Worm (Caenorhabditis elegans) whole organism, L4 larva: ENCODE measurements around the gene T11F9.22.

Experiments used
- T26A8.4 ChIP-seq: fragments of 200-800 bp; sonication (Bioruptor generic); IDR thresholded peaks from 2 replicates; pipeline ENCODE4 v1.3.6; 2022; ENCODE audit warnings: missing genetic modification characterization, missing compliant biosample characterization
- aha-1 ChIP-seq: fragments of 150-350 bp; peaks from one replicate; lab custom pipeline; 2014; ENCODE audit warnings: missing biosample characterization, missing genetic modification characterization
- hlh-30 ChIP-seq: sonication (generic microtip); optimal IDR thresholded peaks from 2 replicates; lab custom pipeline; 2017; ENCODE audit warnings: antibody characterized with exemption, mild to moderate bottlenecking, missing genetic modification characterization, missing compliant biosample characterization; ENCODE audit not compliant: insufficient read depth
- nhr-10 ChIP-seq: fragments of 150-350 bp; optimal IDR thresholded peaks from 2 replicates; lab custom pipeline; 2014; ENCODE audit warnings: missing biosample characterization, missing genetic modification characterization
- nhr-25 ChIP-seq: sonication (generic microtip); optimal IDR thresholded peaks from 2 replicates; lab custom pipeline; 2017; ENCODE audit warnings: missing genetic modification characterization, mild to moderate bottlenecking, missing compliant biosample characterization, antibody characterized with exemption, moderate library complexity, borderline replicate concordance; ENCODE audit not compliant: insufficient read depth

DNA sequence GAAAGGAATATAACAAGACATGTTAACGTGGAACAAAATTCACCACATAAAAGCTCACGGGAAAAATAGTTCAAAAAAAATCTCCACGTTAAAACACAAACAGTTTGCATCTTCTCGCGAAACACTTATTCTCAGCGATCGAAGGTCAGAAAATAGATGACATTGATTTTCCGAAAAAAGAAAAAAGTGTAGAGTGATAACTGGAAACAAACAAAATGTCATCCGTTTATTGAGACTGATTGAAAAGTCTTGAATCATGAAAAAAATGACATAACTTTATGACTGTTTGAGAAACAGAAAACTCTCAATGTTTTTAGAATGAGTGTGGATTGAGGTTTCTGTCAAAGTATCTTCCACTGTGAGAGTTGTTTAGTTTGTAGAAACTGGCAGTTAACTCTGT is 38.3 kb downstream of the T11F9.22 start, which contains the start of gene C55A6.4:
- TF ChIP-seq aha-1 (tag; lab: Kevin White, UChicago) (no peak), T26A8.4 (GFP tag; lab: Robert Waterston, UW) (no peak), nhr-25 (tag; lab: Kevin White, UChicago) (no peak), nhr-10 (no peak), hlh-30 (tag; lab: Kevin White, UChicago) (no peak)
